Worm (Caenorhabditis elegans): ENCODE measurements around the gene Y52E8A.2.
A peak's percentile ranks its signal among the peaks of the same experiment; 100 is the strongest.

The Y52E8A.2 gene

DNA sequence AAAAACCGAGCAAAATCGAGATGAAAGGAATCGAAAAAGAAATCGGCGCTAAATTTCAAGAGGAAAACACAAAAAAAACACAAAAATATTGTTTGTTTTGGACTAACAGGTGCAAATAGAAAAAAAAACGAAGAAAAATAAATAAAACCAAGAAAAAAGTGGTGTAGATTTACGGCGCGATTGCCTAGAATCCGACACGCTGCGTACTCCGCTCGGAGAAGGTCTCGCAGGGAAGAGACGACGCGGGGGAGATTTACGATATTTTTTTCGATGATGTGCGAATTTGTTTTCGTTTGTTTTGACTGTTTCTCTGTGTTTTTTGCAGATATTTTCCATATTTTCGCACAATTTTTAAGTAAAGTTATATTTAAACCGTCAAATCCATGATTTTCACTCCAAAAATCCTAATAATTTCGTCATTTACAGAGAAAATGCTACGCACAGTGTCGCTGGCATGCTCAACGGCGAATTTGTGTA, 21.4 kb upstream of the Y52E8A.2 start, which contains the start of gene sco-1 (continued):
- peak; percentile 95 for TF ChIP-seq nfyb-1 (GFP tag; IDR thresholded peaks at IDR 0.05)
- peak; percentile 68 for TF ChIP-seq hmg-1.2 (GFP tag; IDR thresholded peaks at IDR 0.05)
- peak; percentile 61 for TF ChIP-seq zfh-2 (GFP tag; conservative IDR thresholded peaks at IDR 0.05)
- no peak for TF ChIP-seq attf-6 (GFP tag; IDR thresholded peaks at IDR 0.05)
- TF ChIP-seq sea-2 (GFP tag; IDR thresholded peaks at IDR 0.05), result 0 out of 2 replicates have a peak, but pooled peaks have one; percentile 59
- no peak for TF ChIP-seq ets-4 (GFP tag; optimal IDR thresholded peaks at IDR 0.05)
- no peak for TF ChIP-seq nhr-179 (tag; optimal IDR thresholded peaks at IDR 0.05)
- TF ChIP-seq Y53F4B.3 (GFP tag; IDR thresholded peaks at IDR 0.05), result peak; percentile 58; the same call in 1 of the 2 replicates
- TF ChIP-seq Y95B8A.8 (GFP tag; IDR thresholded peaks at IDR 0.05), result peak; percentile 85
- TF ChIP-seq repo-1 (tag; optimal IDR thresholded peaks at IDR 0.05), result peak; percentile 39
- TF ChIP-seq lin-26 (GFP tag; IDR thresholded peaks at IDR 0.05), result 0 out of 2 replicates have a peak, but pooled peaks have one; percentile 30
- peak; percentile 89 for TF ChIP-seq B0336.3 (GFP tag; IDR thresholded peaks at IDR 0.05)
- TF ChIP-seq K12H6.12 (tag; optimal IDR thresholded peaks at IDR 0.05), result peak; percentile 83
- TF ChIP-seq akir-1 (GFP tag; optimal IDR thresholded peaks at IDR 0.05), result peak; percentile 53
- TF ChIP-seq hrde-1 (tag; optimal IDR thresholded peaks at IDR 0.05; ENCODE audit: borderline replicate concordance), result no peak
- TF ChIP-seq K11D2.4 (GFP tag; IDR thresholded peaks at IDR 0.05), result peak; percentile 96
- TF ChIP-seq D2030.7 (GFP tag; IDR thresholded peaks at IDR 0.05), result peak; percentile 87
- TF ChIP-seq ceh-40 (GFP tag; IDR thresholded peaks at IDR 0.05), result no peak
- TF ChIP-seq him-1 (tag; optimal IDR thresholded peaks at IDR 0.05), result peak; percentile 13
- TF ChIP-seq nfya-2 (GFP tag; IDR thresholded peaks at IDR 0.05), result no peak
- 0 out of 2 replicates have a peak, but pooled peaks have one; percentile 29 for TF ChIP-seq egl-18 (GFP tag; IDR thresholded peaks at IDR 0.05)
- peak; percentile 86 for TF ChIP-seq aptf-2 (GFP tag; conservative IDR thresholded peaks at IDR 0.05)
- peak; percentile 60 for TF ChIP-seq egrh-3 (GFP tag; IDR thresholded peaks at IDR 0.05)
- TF ChIP-seq Y67H2A.10 (GFP tag; conservative IDR thresholded peaks at IDR 0.05), result peak; percentile 72; the same call in 1 of the 2 replicates
- TF ChIP-seq hlh-26 (GFP tag; conservative IDR thresholded peaks at IDR 0.05), result no peak
- no peak for TF ChIP-seq nhr-27 (tag; optimal IDR thresholded peaks at IDR 0.05)
- TF ChIP-seq dpl-1 (GFP tag; optimal IDR thresholded peaks at IDR 0.05), result peak; percentile 64
- no peak for TF ChIP-seq T26A5.8 (tag; optimal IDR thresholded peaks at IDR 0.05)
- TF ChIP-seq sptf-2 (GFP tag; optimal IDR thresholded peaks at IDR 0.05), result peak; percentile 53
- peak; percentile 21 for TF ChIP-seq B0261.1 (tag; optimal IDR thresholded peaks at IDR 0.05)
- no peak for TF ChIP-seq die-1 (tag; optimal IDR thresholded peaks at IDR 0.05)
- peak; percentile 70; the same call in 1 of the 2 replicates for TF ChIP-seq Y79H2A.3 (GFP tag; conservative IDR thresholded peaks at IDR 0.05)
- TF ChIP-seq xnd-1 (tag; optimal IDR thresholded peaks at IDR 0.05), result peak; percentile 54
- TF ChIP-seq ceh-27 (GFP tag; optimal IDR thresholded peaks at IDR 0.05), result peak; percentile 98
- peak; percentile 1 for TF ChIP-seq F49E8.2 (tag; optimal IDR thresholded peaks at IDR 0.05; ENCODE audit: insufficient read depth)
- peak in 1 of 2 experiments; percentile 61 for TF ChIP-seq rec-8 (tag; optimal IDR thresholded peaks at IDR 0.05)
- TF ChIP-seq ccch-3 (GFP tag; optimal IDR thresholded peaks at IDR 0.05), result peak; percentile 55
- no peak for TF ChIP-seq ama-1 (optimal IDR thresholded peaks at IDR 0.05)
- no peak for TF ChIP-seq ama-1 (GFP tag; optimal IDR thresholded peaks at IDR 0.05)
- peak; percentile 72 for TF ChIP-seq F23B12.7 (tag; optimal IDR thresholded peaks at IDR 0.05; ENCODE audit: insufficient read depth)
- peak; percentile 89 for TF ChIP-seq pbrm-1 (GFP tag; IDR thresholded peaks at IDR 0.05)
- peak; percentile 96 for TF ChIP-seq pha-4 (tag; optimal IDR thresholded peaks at IDR 0.05)
- TF ChIP-seq snpc-1.1 (tag; optimal IDR thresholded peaks at IDR 0.05; ENCODE audit: insufficient read depth), result peak; percentile 22
- peak; percentile 91 for TF ChIP-seq athp-1 (tag; optimal IDR thresholded peaks at IDR 0.05)
- TF ChIP-seq hmg-20 (GFP tag; IDR thresholded peaks at IDR 0.05), result peak; percentile 87
- peak; percentile 90; the same call in 1 of the 2 replicates for TF ChIP-seq ztf-6 (GFP tag; IDR thresholded peaks at IDR 0.05)
- TF ChIP-seq aptf-3 (GFP tag; IDR thresholded peaks at IDR 0.05), result no peak
- TF ChIP-seq rcor-1 (GFP tag; IDR thresholded peaks at IDR 0.05), result peak; percentile 91

Measured in whole organism, young adult.